Fruit fly (Drosophila melanogaster): Measurements from ENCODE around the gene CG32726.

The CG32726 gene

dm6 chrX:7403074-7403473 is 22.5 kb downstream of the CG32726 start, which contains the start of gene CG15035:
TSS of gene CG15035 (minus strand) at chrX:7403174.
- TF ChIP-seq noc (tag; optimal IDR thresholded peaks at IDR 0.05), result no peak

- TF ChIP-seq noc (tag; optimal IDR thresholded peaks at IDR 0.05), result no peak
Observed at dm6 chrX:7382890-7383289, 42.7 kb downstream of the CG32726 start, which contains the start of gene CG42781. TSS of gene CG42781 (minus strand) at chrX:7382990.

- no peak for TF ChIP-seq noc (tag; optimal IDR thresholded peaks at IDR 0.05)
Observed at dm6 chrX:7379569-7379968, 46.0 kb downstream of the CG32726 start.

- no peak for TF ChIP-seq noc (tag; optimal IDR thresholded peaks at IDR 0.05)
Observed at dm6 chrX:7377840-7378239, 47.7 kb downstream of the CG32726 start, which contains the start of gene CheA7a. TSS of gene CheA7a (plus strand) at chrX:7378140.
